Fruit fly (Drosophila melanogaster) whole organism, prepupa: ENCODE data around the gene CG8176.
A peak's percentile ranks its signal among the peaks of the same experiment; 100 is the strongest.

Experiments used
- Blimp-1 ChIP-seq: fragments of 200-800 bp; sonication (Bioruptor generic); optimal IDR thresholded peaks from 3 replicates; lab custom pipeline; 2017; ENCODE audit warnings: missing biosample characterization, missing genetic modification characterization, mild to moderate bottlenecking, moderate library complexity, missing genetic modification reagents
- CG10631 ChIP-seq: fragments of 200-800 bp; sonication (Bioruptor generic); optimal IDR thresholded peaks from 2 replicates; lab custom pipeline; 2016; ENCODE audit warnings: missing biosample characterization, missing genetic modification characterization
- CG11294 ChIP-seq: fragments of 200-800 bp; sonication (Bioruptor generic); IDR thresholded peaks from 2 replicates; pipeline ENCODE4 v1.3.6; 2022; ENCODE audit warnings: missing biosample characterization, missing genetic modification characterization
- CG11762 ChIP-seq: fragments of 200-800 bp; sonication (Bioruptor generic); optimal IDR thresholded peaks from 3 replicates; lab custom pipeline; 2016; ENCODE audit warnings: missing biosample characterization, missing genetic modification characterization; ENCODE audit not compliant: insufficient read depth
- CG11902 ChIP-seq: fragments of 200-800 bp; sonication (Bioruptor generic); optimal IDR thresholded peaks from 3 replicates; lab custom pipeline; 2016; ENCODE audit warnings: missing biosample characterization, missing genetic modification characterization
- CG15336 ChIP-seq: fragments of 200-800 bp; sonication (Bioruptor generic); IDR thresholded peaks from 2 replicates; pipeline ENCODE4 v1.3.6; 2022; ENCODE audit warnings: missing biosample characterization, missing genetic modification characterization
- CG1621 ChIP-seq: fragments of 200-800 bp; sonication (Bioruptor generic); optimal IDR thresholded peaks from 3 replicates; lab custom pipeline; 2018; ENCODE audit warnings: missing biosample characterization, mild to moderate bottlenecking, missing genetic modification characterization
- CG16779 ChIP-seq: fragments of 200-800 bp; sonication (Bioruptor generic); optimal IDR thresholded peaks from 3 replicates; lab custom pipeline; 2017; ENCODE audit warnings: missing biosample characterization, mild to moderate bottlenecking, missing genetic modification characterization
- CG3032 ChIP-seq: fragments of 200-800 bp; optimal IDR thresholded peaks from 2 replicates; lab custom pipeline; 2019; ENCODE audit warnings: missing biosample characterization, mild to moderate bottlenecking, missing genetic modification characterization, moderate library complexity
- CG31627 ChIP-seq: fragments of 200-800 bp; sonication (Bioruptor generic); optimal IDR thresholded peaks from 3 replicates; lab custom pipeline; 2016; ENCODE audit warnings: missing biosample characterization, missing genetic modification characterization
- CG34406 ChIP-seq: fragments of 200-800 bp; sonication (Bioruptor generic); optimal IDR thresholded peaks from 3 replicates; lab custom pipeline; 2016; ENCODE audit warnings: missing biosample characterization, missing genetic modification characterization
- CG3919 ChIP-seq: fragments of 200-800 bp; sonication (Bioruptor generic); optimal IDR thresholded peaks from 3 replicates; lab custom pipeline; 2016; ENCODE audit warnings: missing biosample characterization, missing genetic modification characterization
- CG4318 ChIP-seq: fragments of 200-800 bp; sonication (Bioruptor generic); optimal IDR thresholded peaks from 3 replicates; lab custom pipeline; 2017; ENCODE audit warnings: missing biosample characterization, mild to moderate bottlenecking, missing genetic modification characterization
- CG6163 ChIP-seq: fragments of 200-800 bp; sonication (Bioruptor generic); IDR thresholded peaks from 3 replicates; pipeline ENCODE4 v1.3.6; 2022; ENCODE audit warnings: missing biosample characterization, missing genetic modification characterization
- CG6276 ChIP-seq: fragments of 200-800 bp; sonication (Bioruptor generic); optimal IDR thresholded peaks from 2 replicates; lab custom pipeline; 2017; ENCODE audit warnings: missing biosample characterization, mild to moderate bottlenecking, missing genetic modification characterization
- CG6792 ChIP-seq: fragments of 200-800 bp; sonication (Bioruptor generic); optimal IDR thresholded peaks from 3 replicates; lab custom pipeline; 2016; ENCODE audit warnings: missing biosample characterization, missing genetic modification characterization
- CG6808 ChIP-seq: fragments of 200-800 bp; sonication (Bioruptor generic); optimal IDR thresholded peaks from 3 replicates; lab custom pipeline; 2017; ENCODE audit warnings: missing biosample characterization, missing genetic modification characterization, mild to moderate bottlenecking, moderate library complexity, missing genetic modification reagents
- CG6854 ChIP-seq: fragments of 200-800 bp; sonication (Bioruptor generic); optimal IDR thresholded peaks from 2 replicates; lab custom pipeline; 2017; ENCODE audit warnings: missing biosample characterization, mild to moderate bottlenecking, missing genetic modification characterization
- CG7368 ChIP-seq: fragments of 200-800 bp; sonication (Bioruptor generic); optimal IDR thresholded peaks from 3 replicates; lab custom pipeline; 2016; ENCODE audit warnings: missing biosample characterization, missing genetic modification characterization
- CG8632 ChIP-seq: fragments of 200-800 bp; sonication (Bioruptor generic); optimal IDR thresholded peaks from 3 replicates; lab custom pipeline; 2016; ENCODE audit warnings: missing biosample characterization, missing genetic modification characterization
- CG9139 ChIP-seq: fragments of 200-800 bp; sonication (Bioruptor generic); optimal IDR thresholded peaks from 3 replicates; lab custom pipeline; 2017; ENCODE audit warnings: missing biosample characterization, mild to moderate bottlenecking, missing genetic modification characterization
- Eip75B ChIP-seq: fragments of 200-800 bp; sonication (Bioruptor generic); optimal IDR thresholded peaks from 3 replicates; lab custom pipeline; 2016; ENCODE audit warnings: missing biosample characterization, missing genetic modification characterization
- Eip78C ChIP-seq: fragments of 200-800 bp; sonication (Bioruptor generic); peaks from one replicate; lab custom pipeline; 2016; ENCODE audit warnings: missing biosample characterization, missing genetic modification characterization
- Gug ChIP-seq: fragments of 200-800 bp; sonication (Bioruptor generic); IDR thresholded peaks from 2 replicates; pipeline ENCODE4 v1.3.6; 2022; ENCODE audit warnings: missing biosample characterization, missing genetic modification characterization
- Hr38 ChIP-seq: sonication (Bioruptor generic); optimal IDR thresholded peaks from 2 replicates; lab custom pipeline; 2016; ENCODE audit warnings: missing biosample characterization, missing genetic modification characterization
- Hr39 ChIP-seq: fragments of 200-800 bp; sonication (Bioruptor generic); optimal IDR thresholded peaks from 2 replicates; lab custom pipeline; 2016; ENCODE audit warnings: missing biosample characterization, missing genetic modification characterization
- Hr4 ChIP-seq: fragments of 200-800 bp; sonication (Bioruptor generic); optimal IDR thresholded peaks from 3 replicates; lab custom pipeline; 2016; ENCODE audit warnings: missing biosample characterization, missing genetic modification characterization
- Lpt ChIP-seq: fragments of 200-800 bp; sonication (Bioruptor generic); optimal IDR thresholded peaks from 3 replicates; lab custom pipeline; 2016; ENCODE audit warnings: missing biosample characterization, missing genetic modification characterization
- Met ChIP-seq: fragments of 200-800 bp; sonication (Bioruptor generic); optimal IDR thresholded peaks from 3 replicates; lab custom pipeline; 2016; ENCODE audit warnings: missing biosample characterization, missing genetic modification characterization
- OdsH ChIP-seq: fragments of 200-800 bp; sonication (Bioruptor generic); optimal IDR thresholded peaks from 3 replicates; lab custom pipeline; 2016; ENCODE audit warnings: missing biosample characterization, missing genetic modification characterization
- Smox ChIP-seq: fragments of 200-800 bp; sonication (Bioruptor generic); optimal IDR thresholded peaks from 3 replicates; lab custom pipeline; 2016; ENCODE audit warnings: missing biosample characterization, missing genetic modification characterization
- Sox14 ChIP-seq: fragments of 200-800 bp; sonication (Bioruptor generic); optimal IDR thresholded peaks from 3 replicates; lab custom pipeline; 2016; ENCODE audit warnings: missing biosample characterization, missing genetic modification characterization
- Sox15 ChIP-seq: fragments of 200-800 bp; sonication (Bioruptor generic); optimal IDR thresholded peaks from 3 replicates; lab custom pipeline; 2016; ENCODE audit warnings: missing biosample characterization, missing genetic modification characterization
- achi ChIP-seq: fragments of 200-800 bp; sonication (Bioruptor generic); optimal IDR thresholded peaks from 3 replicates; lab custom pipeline; 2016; ENCODE audit warnings: missing biosample characterization, missing genetic modification characterization
- acj6 ChIP-seq: fragments of 200-800 bp; sonication (Bioruptor generic); optimal IDR thresholded peaks from 3 replicates; lab custom pipeline; 2016; ENCODE audit warnings: missing biosample characterization, missing genetic modification characterization
- cyc ChIP-seq: fragments of 200-800 bp; sonication (Bioruptor generic); optimal IDR thresholded peaks from 3 replicates; lab custom pipeline; 2016; ENCODE audit warnings: missing biosample characterization, missing genetic modification characterization
- dac ChIP-seq: fragments of 200-800 bp; sonication (Bioruptor generic); optimal IDR thresholded peaks from 2 replicates; lab custom pipeline; 2017; ENCODE audit warnings: missing biosample characterization, mild to moderate bottlenecking, missing genetic modification characterization
- eg ChIP-seq: fragments of 200-800 bp; sonication (Bioruptor generic); IDR thresholded peaks from 3 replicates; pipeline ENCODE4 v1.3.6; 2022; ENCODE audit warnings: missing biosample characterization, missing genetic modification characterization
- fd59A ChIP-seq: fragments of 200-800 bp; sonication (Bioruptor generic); optimal IDR thresholded peaks from 2 replicates; lab custom pipeline; 2017; ENCODE audit warnings: missing biosample characterization, mild to moderate bottlenecking, missing genetic modification characterization, missing genetic modification reagents
- fd85E ChIP-seq: fragments of 200-800 bp; sonication (Bioruptor generic); optimal IDR thresholded peaks from 3 replicates; lab custom pipeline; 2016; ENCODE audit warnings: missing biosample characterization, missing genetic modification characterization
- lz ChIP-seq: fragments of 200-800 bp; sonication (Bioruptor generic); optimal IDR thresholded peaks from 3 replicates; lab custom pipeline; 2016; ENCODE audit warnings: missing biosample characterization, missing genetic modification characterization
- net ChIP-seq: fragments of 200-800 bp; sonication (Bioruptor generic); optimal IDR thresholded peaks from 3 replicates; lab custom pipeline; 2016; ENCODE audit warnings: missing biosample characterization, missing genetic modification characterization
- pdm3 ChIP-seq: fragments of 200-800 bp; sonication (Bioruptor generic); optimal IDR thresholded peaks from 3 replicates; lab custom pipeline; 2016; ENCODE audit warnings: missing biosample characterization, missing genetic modification characterization
- salr ChIP-seq, 2 experiments: fragments of 200-800 bp; sonication (Bioruptor generic); optimal IDR thresholded peaks; 3 replicates each; lab custom pipeline; 2016 to 2018; ENCODE audit warnings: missing biosample characterization in 2 of 2, missing genetic modification characterization in 2 of 2, mild to moderate bottlenecking in 1 of 2
- svp ChIP-seq: fragments of 200-800 bp; sonication (Bioruptor generic); peaks from one replicate; lab custom pipeline; 2016; ENCODE audit warnings: missing biosample characterization, missing genetic modification characterization
- topi ChIP-seq: fragments of 200-800 bp; sonication (Bioruptor generic); optimal IDR thresholded peaks from 3 replicates; lab custom pipeline; 2016; ENCODE audit warnings: missing biosample characterization, missing genetic modification characterization
- vri ChIP-seq: fragments of 200-800 bp; sonication (Bioruptor generic); optimal IDR thresholded peaks from 3 replicates; lab custom pipeline; 2016; ENCODE audit warnings: missing biosample characterization, mild to moderate bottlenecking, missing genetic modification characterization

CG8176 gene

dm6 chr3R:9572929-9573811 is 57.4 kb downstream of the CG8176 start:
- TF ChIP-seq vri, result peak; percentile 61
- TF ChIP-seq CG1621 (tag; lab: Kevin White, UChicago), result peak; percentile 11
- 0 out of 3 replicates have a peak, but pooled peaks have one; percentile 23 for TF ChIP-seq eg
- no peak for TF ChIP-seq CG10631 (GFP tag; lab: Kevin White, UChicago)
- TF ChIP-seq Eip75B (GFP tag; lab: Kevin White, UChicago), result no peak

- peak; percentile 91 for TF ChIP-seq CG9139 (GFP tag; lab: Kevin White, UChicago)
- TF ChIP-seq CG3032 (tag; lab: Kevin White, UChicago), result peak; percentile 97
- peak; percentile 96 for TF ChIP-seq Met
- TF ChIP-seq topi (GFP tag; lab: Kevin White, UChicago), result peak; percentile 96
- TF ChIP-seq svp (GFP tag; lab: Kevin White, UChicago), result peak; percentile 98
- TF ChIP-seq CG6792 (GFP tag; lab: Kevin White, UChicago), result peak; percentile 97
- TF ChIP-seq pdm3 (GFP tag; lab: Kevin White, UChicago), result peak; percentile 98
- TF ChIP-seq acj6, result peak; percentile 98
- TF ChIP-seq CG31627 (GFP tag; lab: Kevin White, UChicago), result peak; percentile 97
- peak; percentile 98 for TF ChIP-seq CG3919 (GFP tag; lab: Kevin White, UChicago)
- TF ChIP-seq Hr38, result peak; percentile 72
- peak; percentile 93 for TF ChIP-seq CG11902 (GFP tag; lab: Kevin White, UChicago)
- TF ChIP-seq Eip75B (GFP tag; lab: Kevin White, UChicago), result peak; percentile 96
- peak; percentile 97 for TF ChIP-seq Gug (GFP tag; lab: Robert Waterston, UW)
- TF ChIP-seq Eip78C, result peak; percentile 99
- peak; percentile 91 for TF ChIP-seq CG6808 (GFP tag; lab: Kevin White, UChicago)
- peak; percentile 81 for TF ChIP-seq Blimp-1 (GFP tag; lab: Kevin White, UChicago)
- TF ChIP-seq CG16779 (tag; lab: Kevin White, UChicago), result peak; percentile 88
- TF ChIP-seq CG6163 (GFP tag; lab: Robert Waterston, UW), result peak; percentile 99
- TF ChIP-seq cyc (GFP tag; lab: Kevin White, UChicago), result peak; percentile 96
- peak; percentile 97 for TF ChIP-seq achi (GFP tag; lab: Kevin White, UChicago)
- peak; percentile 97 for TF ChIP-seq CG15336 (GFP tag; lab: Robert Waterston, UW)
- peak; percentile 96 for TF ChIP-seq Sox14 (GFP tag; lab: Kevin White, UChicago)
- peak; percentile 98 for TF ChIP-seq Hr4
- TF ChIP-seq net, result peak; percentile 97
- TF ChIP-seq fd85E (GFP tag; lab: Kevin White, UChicago), result peak; percentile 81
- peak; percentile 98 for TF ChIP-seq Smox (GFP tag; lab: Kevin White, UChicago)
- peak; percentile 98 for TF ChIP-seq lz (GFP tag; lab: Kevin White, UChicago)
- TF ChIP-seq Hr39 (GFP tag; lab: Kevin White, UChicago), result peak; percentile 96
- TF ChIP-seq CG8632, result peak; percentile 97
- peak; percentile 99 for TF ChIP-seq OdsH
- TF ChIP-seq CG6854 (GFP tag; lab: Kevin White, UChicago), result peak; percentile 87
- peak; percentile 99 for TF ChIP-seq eg
- peak; percentile 97 for TF ChIP-seq CG11294 (GFP tag; lab: Robert Waterston, UW)
- peak; percentile 96 for TF ChIP-seq Lpt (GFP tag; lab: Kevin White, UChicago)
- peak; percentile 95 to 98 for TF ChIP-seq salr (GFP tag; optimal IDR thresholded peaks at IDR 0.05; lab: Kevin White, UChicago)
- TF ChIP-seq CG34406 (GFP tag; lab: Kevin White, UChicago), result peak; percentile 97
- TF ChIP-seq CG10631 (GFP tag; lab: Kevin White, UChicago), result peak; percentile 99
- peak; percentile 94 for TF ChIP-seq CG7368 (GFP tag; lab: Kevin White, UChicago)
- TF ChIP-seq CG11762 (GFP tag; lab: Kevin White, UChicago), result peak; percentile 97
- peak; percentile 92 for TF ChIP-seq fd59A (GFP tag; lab: Kevin White, UChicago)
- TF ChIP-seq Sox15 (GFP tag; lab: Kevin White, UChicago), result peak; percentile 97
- peak; percentile 97 for TF ChIP-seq CG4318 (GFP tag; lab: Kevin White, UChicago)
- peak; percentile 96 for TF ChIP-seq CG6276 (GFP tag; lab: Kevin White, UChicago)
- peak; percentile 98 for TF ChIP-seq dac (GFP tag; lab: Kevin White, UChicago)
These were observed 58.2 kb downstream of the CG8176 start, which contains the start of gene CG9399 for dm6 chr3R:9573812-9574587. Gene CG9399, minus strand, starts transcription at chr3R:9574211.
